Fruit fly (Drosophila melanogaster) whole organism, embryonic: ENCODE measurements around the gene Kap3.
A peak's percentile ranks its signal among the peaks of the same experiment; 100 is the strongest.

Experiments used
- ATbp ChIP-seq: fragments of 200-800 bp; sonication (Bioruptor generic); optimal IDR thresholded peaks from 2 replicates; lab custom pipeline; 2017; ENCODE audit warnings: missing biosample characterization, mild to moderate bottlenecking, missing genetic modification characterization, missing genetic modification reagents
- Abd-B ChIP-seq: fragments of 200-800 bp; sonication (Bioruptor generic); optimal IDR thresholded peaks from 2 replicates; lab custom pipeline; 2018; ENCODE audit warnings: missing biosample characterization, mild to moderate bottlenecking, missing genetic modification characterization, moderate library complexity
- Antp ChIP-seq: fragments of 200-800 bp; sonication (Bioruptor generic); optimal IDR thresholded peaks from 3 replicates; lab custom pipeline; 2016; ENCODE audit warnings: missing biosample characterization, missing genetic modification characterization
- BEAF-32 ChIP-seq: fragments of 200-800 bp; sonication (Bioruptor generic); optimal IDR thresholded peaks from 3 replicates; lab custom pipeline; 2017; ENCODE audit warnings: missing biosample characterization, missing genetic modification characterization, mild to moderate bottlenecking, moderate library complexity, missing genetic modification reagents
- CG1024 ChIP-seq: fragments of 200-800 bp; sonication (Bioruptor generic); IDR thresholded peaks from 2 replicates; pipeline ENCODE4 v1.3.6; 2022; ENCODE audit warnings: missing biosample characterization, missing genetic modification characterization
- CG11456 ChIP-seq: fragments of 200-800 bp; sonication (Bioruptor generic); IDR thresholded peaks from 3 replicates; pipeline ENCODE4 v1.3.6; 2022; ENCODE audit warnings: missing biosample characterization, missing genetic modification characterization
- CG13424 ChIP-seq: fragments of 200-800 bp; sonication (Bioruptor generic); optimal IDR thresholded peaks from 2 replicates; lab custom pipeline; 2019; ENCODE audit warnings: missing biosample characterization, mild to moderate bottlenecking, missing genetic modification characterization, moderate library complexity
- CG14860 ChIP-seq: fragments of 200-800 bp; sonication (Bioruptor generic); IDR thresholded peaks from 3 replicates; pipeline ENCODE4 v1.3.6; 2022; ENCODE audit warnings: missing biosample characterization, missing genetic modification characterization; ENCODE audit not compliant: partially characterized antibody
- CG16815 ChIP-seq: fragments of 200-800 bp; sonication (Bioruptor generic); optimal IDR thresholded peaks from 3 replicates; lab custom pipeline; 2017; ENCODE audit warnings: missing biosample characterization, mild to moderate bottlenecking, missing genetic modification characterization
- CG17612 ChIP-seq: fragments of 200-800 bp; sonication (Bioruptor generic); IDR thresholded peaks from 2 replicates; pipeline ENCODE4 v1.3.6; 2022; ENCODE audit warnings: missing biosample characterization, missing genetic modification characterization
- CG17829 ChIP-seq: fragments of 200-800 bp; optimal IDR thresholded peaks from 2 replicates; lab custom pipeline; 2019; ENCODE audit warnings: missing biosample characterization, mild to moderate bottlenecking, missing genetic modification characterization, moderate library complexity
- CG18011 ChIP-seq: fragments of 200-800 bp; sonication (Bioruptor generic); optimal IDR thresholded peaks from 2 replicates; lab custom pipeline; 2017; ENCODE audit warnings: missing biosample characterization, missing genetic modification characterization, mild to moderate bottlenecking, moderate library complexity, missing genotype
- CG32772 ChIP-seq: fragments of 200-800 bp; sonication (Bioruptor generic); IDR thresholded peaks from 2 replicates; pipeline ENCODE4 v1.3.6; 2022; ENCODE audit warnings: missing biosample characterization, missing genetic modification characterization
- CG43689 ChIP-seq: fragments of 200-800 bp; sonication (Bioruptor generic); IDR thresholded peaks from 2 replicates; pipeline ENCODE4 v1.3.6; 2022; ENCODE audit warnings: missing biosample characterization, missing genetic modification characterization
- CG4424 ChIP-seq: fragments of 200-800 bp; sonication (Bioruptor generic); optimal IDR thresholded peaks from 3 replicates; lab custom pipeline; 2016; ENCODE audit warnings: missing biosample characterization, missing genetic modification characterization
- CG6854 ChIP-seq: fragments of 200-800 bp; sonication (Bioruptor generic); optimal IDR thresholded peaks from 3 replicates; lab custom pipeline; 2017; ENCODE audit warnings: missing biosample characterization, mild to moderate bottlenecking, missing genetic modification characterization
- CG7372 ChIP-seq: fragments of 200-800 bp; sonication (Bioruptor generic); IDR thresholded peaks from 2 replicates; pipeline ENCODE4 v1.3.6; 2022; ENCODE audit warnings: missing biosample characterization, missing genetic modification characterization
- CG8478 ChIP-seq: fragments of >200 bp; optimal IDR thresholded peaks from 2 replicates; lab custom pipeline; 2018
- CG9727 ChIP-seq: fragments of 200-800 bp; sonication (Bioruptor generic); optimal IDR thresholded peaks from 3 replicates; lab custom pipeline; 2017; ENCODE audit warnings: missing biosample characterization, mild to moderate bottlenecking, missing genetic modification characterization
- CG9797 ChIP-seq: fragments of 200-800 bp; sonication (Bioruptor generic); optimal IDR thresholded peaks from 3 replicates; lab custom pipeline; 2018; ENCODE audit warnings: missing biosample characterization, mild to moderate bottlenecking, missing genetic modification characterization
- Gsc ChIP-seq: fragments of 200-800 bp; sonication (Bioruptor generic); IDR thresholded peaks from 2 replicates; pipeline ENCODE4 v1.3.6; 2022; ENCODE audit warnings: missing biosample characterization, missing genetic modification characterization
- HLH4C ChIP-seq: fragments of 200-800 bp; sonication (Bioruptor generic); IDR thresholded peaks from 3 replicates; pipeline ENCODE4 v1.3.6; 2022; ENCODE audit warnings: missing biosample characterization, missing genetic modification characterization; ENCODE audit not compliant: partially characterized antibody
- Hr78 ChIP-seq, 2 experiments: fragments of 200-800 bp in 1 of 2; fragments of >200 bp in 1 of 2; sonication (Bioruptor generic) in 1 of 2; optimal IDR thresholded peaks; 2 replicates each; lab custom pipeline; 2017 to 2019; ENCODE audit warnings: missing biosample characterization in 2 of 2, missing genetic modification characterization in 2 of 2, mild to moderate bottlenecking in 1 of 2, moderate library complexity in 1 of 2
- Lhr ChIP-seq: fragments of 200-800 bp; sonication (Bioruptor generic); optimal IDR thresholded peaks from 3 replicates; lab custom pipeline; 2017; ENCODE audit warnings: mild to moderate bottlenecking, missing biosample characterization, missing genetic modification reagents, missing genetic modification characterization
- Med ChIP-seq: fragments of 200-800 bp; sonication (Bioruptor generic); peaks from one replicate; lab custom pipeline; 2016; ENCODE audit warnings: missing biosample characterization, missing genetic modification characterization, mild to moderate bottlenecking, inconsistent platforms, moderate library complexity
- NK7.1 ChIP-seq: fragments of 200-800 bp; sonication (Bioruptor generic); optimal IDR thresholded peaks from 3 replicates; lab custom pipeline; 2016; ENCODE audit warnings: missing biosample characterization, missing genetic modification characterization
- Ravus ChIP-seq: fragments of 200-800 bp; sonication (Bioruptor generic); IDR thresholded peaks from 2 replicates; pipeline ENCODE4 v1.3.6; 2022; ENCODE audit warnings: missing biosample characterization, missing genetic modification characterization
- Scr ChIP-seq: fragments of 200-800 bp; sonication (Bioruptor generic); IDR thresholded peaks from 2 replicates; pipeline ENCODE4 v1.3.6; 2022; ENCODE audit warnings: missing biosample characterization, missing genetic modification characterization; ENCODE audit not compliant: partially characterized antibody
- Vsx1 ChIP-seq: fragments of 200-800 bp; sonication (Bioruptor generic); optimal IDR thresholded peaks from 2 replicates; lab custom pipeline; 2017; ENCODE audit warnings: missing biosample characterization, mild to moderate bottlenecking, missing genetic modification characterization, missing genetic modification reagents
- bigmax ChIP-seq: fragments of 200-800 bp; sonication (Bioruptor generic); optimal IDR thresholded peaks from 2 replicates; lab custom pipeline; 2018; ENCODE audit warnings: missing biosample characterization, mild to moderate bottlenecking, missing genetic modification characterization
- bsh ChIP-seq, 2 experiments: fragments of 200-800 bp; sonication (Bioruptor generic); optimal IDR thresholded peaks; 2 replicates each; lab custom pipeline; 2017 to 2018; ENCODE audit warnings: mild to moderate bottlenecking in 2 of 2, missing biosample characterization in 2 of 2, missing genetic modification characterization in 2 of 2, moderate library complexity in 1 of 2
- cad ChIP-seq: fragments of >200 bp; optimal IDR thresholded peaks from 2 replicates; lab custom pipeline; 2017; ENCODE audit warnings: missing biosample characterization, missing genetic modification characterization
- chn ChIP-seq: fragments of 200-800 bp; sonication (Bioruptor generic); optimal IDR thresholded peaks from 2 replicates; lab custom pipeline; 2016; ENCODE audit warnings: missing biosample characterization, missing genetic modification characterization
- dati ChIP-seq: fragments of 200-800 bp; sonication (Bioruptor generic); IDR thresholded peaks from 2 replicates; pipeline ENCODE4 v1.3.6; 2022; ENCODE audit warnings: missing biosample characterization, missing genetic modification characterization
- dimm ChIP-seq: fragments of 200-800 bp; sonication (Bioruptor generic); IDR thresholded peaks from 2 replicates; pipeline ENCODE4 v1.3.6; 2022; ENCODE audit warnings: missing biosample characterization, missing genetic modification characterization
- emc ChIP-seq: fragments of 200-800 bp; sonication (Bioruptor generic); optimal IDR thresholded peaks from 2 replicates; lab custom pipeline; 2016; ENCODE audit warnings: missing biosample characterization, missing genetic modification characterization
- ewg ChIP-seq: fragments of 200-800 bp; sonication (Bioruptor generic); optimal IDR thresholded peaks from 3 replicates; lab custom pipeline; 2017; ENCODE audit warnings: mild to moderate bottlenecking, missing biosample characterization, missing genetic modification reagents, missing genetic modification characterization
- exex ChIP-seq: fragments of 200-800 bp; sonication (Bioruptor generic); optimal IDR thresholded peaks from 4 replicates; lab custom pipeline; 2018; ENCODE audit warnings: missing biosample characterization, mild to moderate bottlenecking, missing genetic modification characterization, moderate library complexity
- gsb-n ChIP-seq: fragments of 200-800 bp; sonication (Bioruptor generic); optimal IDR thresholded peaks from 3 replicates; lab custom pipeline; 2018; ENCODE audit warnings: missing biosample characterization, mild to moderate bottlenecking, missing genetic modification characterization
- hb ChIP-seq: fragments of 200-800 bp; sonication (Bioruptor generic); IDR thresholded peaks from 3 replicates; pipeline ENCODE4 v1.3.6; 2022; ENCODE audit warnings: missing biosample characterization, missing genetic modification characterization; ENCODE audit not compliant: partially characterized antibody
- nerfin-2 ChIP-seq: fragments of 200-800 bp; sonication (Bioruptor generic); IDR thresholded peaks from 2 replicates; pipeline ENCODE4 v1.3.6; 2022; ENCODE audit warnings: missing biosample characterization, missing genetic modification characterization; ENCODE audit not compliant: partially characterized antibody
- nom ChIP-seq: fragments of 200-800 bp; sonication (Bioruptor generic); optimal IDR thresholded peaks from 2 replicates; lab custom pipeline; 2017; ENCODE audit warnings: missing biosample characterization, missing genetic modification characterization, mild to moderate bottlenecking, moderate library complexity, missing genetic modification reagents
- pho ChIP-seq: fragments of 200-800 bp; sonication (Bioruptor generic); optimal IDR thresholded peaks from 2 replicates; lab custom pipeline; 2016; ENCODE audit warnings: missing biosample characterization, missing genetic modification characterization
- ranshi ChIP-seq: fragments of 200-800 bp; sonication (Bioruptor generic); IDR thresholded peaks from 2 replicates; pipeline ENCODE4 v1.3.6; 2022; ENCODE audit warnings: missing biosample characterization, missing genetic modification characterization
- row ChIP-seq: fragments of 200-800 bp; sonication (Bioruptor generic); IDR thresholded peaks from 3 replicates; pipeline ENCODE4 v1.3.6; 2022; ENCODE audit warnings: missing biosample characterization, missing genetic modification characterization
- sd ChIP-seq: fragments of 200-800 bp; sonication (Bioruptor generic); optimal IDR thresholded peaks from 3 replicates; lab custom pipeline; 2018; ENCODE audit warnings: missing biosample characterization, mild to moderate bottlenecking, missing genetic modification characterization, moderate library complexity
- sim ChIP-seq: fragments of 200-800 bp; sonication (Bioruptor generic); IDR thresholded peaks from 2 replicates; pipeline ENCODE4 v1.3.6; 2022; ENCODE audit warnings: missing biosample characterization, missing genetic modification characterization
- so ChIP-seq: fragments of 200-800 bp; sonication (Bioruptor generic); IDR thresholded peaks from 3 replicates; pipeline ENCODE4 v1.3.6; 2022; ENCODE audit warnings: missing biosample characterization, missing genetic modification characterization
- toy ChIP-seq: fragments of 200-800 bp; sonication (Bioruptor generic); IDR thresholded peaks from 2 replicates; pipeline ENCODE4 v1.3.6; 2022; ENCODE audit warnings: missing biosample characterization, missing genetic modification characterization

The Kap3 gene

DNA sequence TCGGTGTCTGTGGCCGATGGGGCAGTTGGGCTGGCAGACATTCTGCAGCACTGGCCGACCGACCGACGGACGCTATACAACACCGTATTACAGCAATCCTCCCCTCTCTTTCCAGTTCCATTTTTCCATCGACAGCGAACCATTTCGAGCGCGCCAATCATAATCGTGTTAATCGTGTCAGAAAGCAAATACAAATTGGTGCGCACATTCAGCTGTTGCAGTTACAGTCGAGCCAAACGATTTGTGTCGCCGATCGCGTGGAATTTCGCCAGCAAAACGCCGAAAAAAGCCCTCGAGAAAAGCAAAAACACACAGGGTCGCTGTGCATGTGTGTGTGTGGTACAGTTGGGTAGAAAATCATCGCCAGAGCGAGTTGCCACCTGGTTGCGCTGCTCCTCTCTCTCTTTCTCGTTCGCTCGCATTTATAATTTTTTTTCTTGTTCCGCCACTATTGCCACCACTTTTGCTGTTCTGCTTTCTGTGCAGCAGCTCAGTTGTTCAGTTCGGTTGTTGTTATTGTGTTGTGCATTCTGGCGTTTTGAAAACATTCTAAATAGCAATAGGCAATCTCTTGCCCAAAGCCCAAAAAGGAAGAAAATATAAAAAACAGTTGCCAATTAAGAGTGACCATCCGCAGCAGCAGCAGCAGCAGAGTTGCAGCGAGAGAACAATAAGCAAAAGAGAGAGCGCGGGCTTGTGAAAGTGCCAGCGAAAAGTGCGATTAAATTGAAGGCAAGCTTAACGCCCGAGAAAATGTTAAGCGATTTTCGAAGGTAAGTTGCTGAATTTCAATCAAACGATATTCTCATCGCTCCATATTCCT, 10.8 kb upstream of the Kap3 start, which contains the start of gene CG1737:
Gene CG1737, plus strand, starts transcription at position 104 of the 823 bp plus-strand sequence.
- TF ChIP-seq HLH4C (GFP tag; lab: Robert Waterston, UW) (no peak), CG4424 (no peak), CG1024 (no peak), ATbp (no peak), Gsc (GFP tag; lab: Robert Waterston, UW) (no peak), Ravus (GFP tag; lab: Robert Waterston, UW) (no peak), Med (GFP tag; lab: Kevin White, UChicago) (peak; percentile 80), ewg (GFP tag; lab: Kevin White, UChicago) (no peak), pho (GFP tag; lab: Kevin White, UChicago) (no peak), dati (GFP tag; lab: Robert Waterston, UW) (no peak), bsh (GFP tag; optimal IDR thresholded peaks at IDR 0.05; lab: Kevin White, UChicago) (no peak), chn (no peak), CG17612 (GFP tag; lab: Robert Waterston, UW) (no peak), CG9727 (no peak), CG14860 (GFP tag; lab: Robert Waterston, UW) (no peak), CG17829 (tag; lab: Kevin White, UChicago) (no peak), ranshi (GFP tag; lab: Robert Waterston, UW) (no peak), sim (no peak), CG7372 (no peak), CG43689 (GFP tag; lab: Robert Waterston, UW) (no peak), sd (tag; lab: Kevin White, UChicago) (no peak), cad (no peak), Scr (peak; percentile 33; the same call in 1 of the 2 replicates), Lhr (no peak), CG18011 (GFP tag; lab: Kevin White, UChicago) (no peak), emc (GFP tag; lab: Kevin White, UChicago) (no peak), CG32772 (GFP tag; lab: Robert Waterston, UW) (peak; percentile 66), CG9797 (GFP tag; lab: Kevin White, UChicago) (no peak), Hr78 (GFP tag; optimal IDR thresholded peaks at IDR 0.05; lab: Kevin White, UChicago) (no peak), BEAF-32 (peak; percentile 46), bigmax (GFP tag; lab: Kevin White, UChicago) (no peak), hb (GFP tag; lab: Robert Waterston, UW) (no peak), nerfin-2 (GFP tag; lab: Robert Waterston, UW) (no peak), Antp (GFP tag; lab: Kevin White, UChicago) (peak; percentile 12), so (GFP tag; lab: Robert Waterston, UW) (no peak), Abd-B (GFP tag; lab: Kevin White, UChicago) (no peak), gsb-n (tag; lab: Kevin White, UChicago) (no peak), CG6854 (GFP tag; lab: Kevin White, UChicago) (no peak), toy (GFP tag; lab: Robert Waterston, UW) (no peak), NK7.1 (no peak), Vsx1 (GFP tag; lab: Kevin White, UChicago) (no peak), nom (GFP tag; lab: Kevin White, UChicago) (peak; percentile 32), CG11456 (GFP tag; lab: Robert Waterston, UW) (peak; percentile 39; the same call in 1 of the 3 replicates), CG8478 (no peak), exex (no peak), CG16815 (GFP tag; lab: Kevin White, UChicago) (no peak), CG13424 (no peak), row (GFP tag; lab: Robert Waterston, UW) (no peak), dimm (no peak)
